Worm (Caenorhabditis elegans): ENCODE measurements around the gene ZK1067.4.

ZK1067.4 gene

DNA sequence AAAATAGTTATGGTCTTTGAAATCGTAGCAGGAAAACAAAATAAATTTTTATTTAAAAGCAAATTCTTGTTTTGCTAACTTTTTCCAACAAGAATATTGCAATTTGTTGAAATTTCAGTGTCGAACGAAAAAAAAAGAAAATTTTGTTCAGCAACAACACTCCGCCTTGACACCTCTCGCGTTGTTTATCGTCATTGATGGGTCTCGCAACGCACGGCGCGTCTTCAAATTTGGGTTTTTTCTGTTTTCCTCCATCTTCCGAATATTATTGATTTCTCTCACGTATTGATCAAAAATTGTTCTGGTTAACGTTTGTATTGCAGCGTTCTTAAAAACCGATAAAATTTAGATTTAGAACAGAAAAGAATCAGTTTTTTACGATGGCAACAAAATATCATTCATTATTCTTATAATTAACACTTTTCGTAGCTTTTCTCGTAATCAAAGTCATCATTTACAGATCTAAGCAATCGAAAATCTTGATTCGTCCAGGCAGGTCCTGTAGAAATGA is 40.7 kb upstream of the ZK1067.4 start, which contains the start of gene dpl-1:
Gene dpl-1 (plus strand): TSS at position 461 of the 511 bp plus-strand sequence.
- no peak for TF ChIP-seq lir-3 (tag; optimal IDR thresholded peaks at IDR 0.05; ENCODE audit: poor library complexity)
- TF ChIP-seq C34B4.2 (tag; optimal IDR thresholded peaks at IDR 0.05), result no peak
- TF ChIP-seq irx-1 (tag; optimal IDR thresholded peaks at IDR 0.05), result no peak
- TF ChIP-seq xbp-1 (tag; optimal IDR thresholded peaks at IDR 0.05), result peak; percentile 23
- TF ChIP-seq sox-4 (tag; optimal IDR thresholded peaks at IDR 0.05), result no peak
- TF ChIP-seq fkh-10 (GFP tag; optimal IDR thresholded peaks at IDR 0.05), result no peak
- TF ChIP-seq unc-86 (tag; optimal IDR thresholded peaks at IDR 0.05), result no peak
- peak; percentile 49 for TF ChIP-seq nhr-85 (tag)
- TF ChIP-seq dsc-1 (tag; optimal IDR thresholded peaks at IDR 0.05), result no peak
- TF ChIP-seq sptf-1 (tag; optimal IDR thresholded peaks at IDR 0.05), result no peak
- TF ChIP-seq ztf-11 (tag; optimal IDR thresholded peaks at IDR 0.05), result no peak
- no peak for TF ChIP-seq elt-2 (tag; optimal IDR thresholded peaks at IDR 0.05)
- peak; percentile 25 for TF ChIP-seq swsn-7 (tag; optimal IDR thresholded peaks at IDR 0.05)
- TF ChIP-seq lin-35 (GFP tag; optimal IDR thresholded peaks at IDR 0.05), result peak; percentile 73 to 95
- peak in 1 of 2 experiments; percentile 44 for TF ChIP-seq mdl-1 (tag; optimal IDR thresholded peaks at IDR 0.05)
- no peak for TF ChIP-seq fos-1 (tag; optimal IDR thresholded peaks at IDR 0.05)
- TF ChIP-seq C16A3.4 (tag; optimal IDR thresholded peaks at IDR 0.05), result peak; percentile 59
- no peak for TF ChIP-seq ceh-8 (GFP tag; optimal IDR thresholded peaks at IDR 0.05)
- no peak for TF ChIP-seq nhr-84 (tag; optimal IDR thresholded peaks at IDR 0.05)
- TF ChIP-seq mab-9 (GFP tag; IDR thresholded peaks at IDR 0.05), result no peak
- TF ChIP-seq hlh-17 (GFP tag; optimal IDR thresholded peaks at IDR 0.05; ENCODE audit: borderline replicate concordance), result no peak
- peak; percentile 34 for TF ChIP-seq tbx-2 (tag; optimal IDR thresholded peaks at IDR 0.05)
- no peak for TF ChIP-seq pag-3 (tag; optimal IDR thresholded peaks at IDR 0.05; ENCODE audit: borderline replicate concordance, insufficient read depth)
- TF ChIP-seq lsy-2 (tag; optimal IDR thresholded peaks at IDR 0.05), result peak in 1 of 2 experiments; percentile 77
- TF ChIP-seq elt-3 (tag; optimal IDR thresholded peaks at IDR 0.05), result peak in 1 of 6 experiments; percentile 14
- peak; percentile 32 for TF ChIP-seq mep-1 (tag; optimal IDR thresholded peaks at IDR 0.05)
- no peak for TF ChIP-seq nhr-77 (tag; optimal IDR thresholded peaks at IDR 0.05)
- TF ChIP-seq lin-39 (tag; optimal IDR thresholded peaks at IDR 0.05), result no peak
- no peak for TF ChIP-seq unc-62 (GFP tag; optimal IDR thresholded peaks at IDR 0.05)
- no peak for TF ChIP-seq ceh-88 (GFP tag; IDR thresholded peaks at IDR 0.05)
- TF ChIP-seq unc-130 (tag; optimal IDR thresholded peaks at IDR 0.05), result peak; percentile 40
- TF ChIP-seq isw-1 (GFP tag; IDR thresholded peaks at IDR 0.05), result no peak
- peak; percentile 58 to 86 for TF ChIP-seq efl-1 (optimal IDR thresholded peaks at IDR 0.05)
- TF ChIP-seq efl-1 (GFP tag; optimal IDR thresholded peaks at IDR 0.05 in 1 of 2), result peak; percentile 85 to 98
- no peak for TF ChIP-seq pqm-1 (tag; optimal IDR thresholded peaks at IDR 0.05)
- peak; percentile 10 for TF ChIP-seq nhr-20 (tag; optimal IDR thresholded peaks at IDR 0.05)
- TF ChIP-seq blmp-1 (tag; optimal IDR thresholded peaks at IDR 0.05), result peak; percentile 33
- TF ChIP-seq lin-13 (GFP tag; optimal IDR thresholded peaks at IDR 0.05), result peak; percentile 23
- no peak for TF ChIP-seq efl-3 (GFP tag; optimal IDR thresholded peaks at IDR 0.05)
- no peak for TF ChIP-seq hpl-2 (GFP tag; optimal IDR thresholded peaks at IDR 0.05)
- TF ChIP-seq rnt-1 (tag; optimal IDR thresholded peaks at IDR 0.05), result peak; percentile 5
- no peak for TF ChIP-seq lin-15B (tag; optimal IDR thresholded peaks at IDR 0.05)
- peak; percentile 49 for TF ChIP-seq snu-23 (GFP tag; optimal IDR thresholded peaks at IDR 0.05)
- no peak for TF ChIP-seq ceh-90 (tag; optimal IDR thresholded peaks at IDR 0.05)
- TF ChIP-seq nhr-76 (tag; optimal IDR thresholded peaks at IDR 0.05), result no peak
- no peak for TF ChIP-seq aly-2 (tag; optimal IDR thresholded peaks at IDR 0.05)
- peak; percentile 31 for TF ChIP-seq F16B12.6 (tag; optimal IDR thresholded peaks at IDR 0.05)
- no peak for TF ChIP-seq nhr-28 (tag; optimal IDR thresholded peaks at IDR 0.05)
- TF ChIP-seq alr-1 (tag; optimal IDR thresholded peaks at IDR 0.05; ENCODE audit: borderline replicate concordance), result no peak
- TF ChIP-seq unc-98 (GFP tag; IDR thresholded peaks at IDR 0.05), result no peak
- TF ChIP-seq nhr-237 (tag; optimal IDR thresholded peaks at IDR 0.05), result no peak
- TF ChIP-seq ceh-63 (GFP tag; optimal IDR thresholded peaks at IDR 0.05), result no peak
- TF ChIP-seq nhr-19 (GFP tag; conservative IDR thresholded peaks at IDR 0.05), result no peak
- TF ChIP-seq tlp-1 (tag; optimal IDR thresholded peaks at IDR 0.05), result no peak
